Fruit fly (Drosophila melanogaster) whole organism, embryonic: ENCODE measurements around the gene Cpn.

Source experiments
- Atf3 ChIP-seq: fragments of 200-800 bp; sonication (Bioruptor generic); optimal IDR thresholded peaks from 3 replicates; lab custom pipeline; 2016; ENCODE audit warnings: missing biosample characterization, missing genetic modification characterization
- Atf6 ChIP-seq: fragments of 200-800 bp; sonication (Bioruptor generic); IDR thresholded peaks from 2 replicates; pipeline ENCODE4 v1.3.6; 2022; ENCODE audit warnings: missing biosample characterization, missing genetic modification characterization
- CG10274 ChIP-seq: fragments of 200-800 bp; sonication (Bioruptor generic); optimal IDR thresholded peaks from 3 replicates; lab custom pipeline; 2017; ENCODE audit warnings: missing biosample characterization, mild to moderate bottlenecking, missing genetic modification characterization
- CG10543 ChIP-seq: fragments of 200-800 bp; sonication (Bioruptor generic); optimal IDR thresholded peaks from 3 replicates; lab custom pipeline; 2017; ENCODE audit warnings: missing biosample characterization, mild to moderate bottlenecking, missing genetic modification characterization, moderate library complexity
- CG11456 ChIP-seq: fragments of 200-800 bp; sonication (Bioruptor generic); IDR thresholded peaks from 3 replicates; pipeline ENCODE4 v1.3.6; 2022; ENCODE audit warnings: missing biosample characterization, missing genetic modification characterization
- CG12071 ChIP-seq: fragments of 200-800 bp; sonication (Bioruptor generic); optimal IDR thresholded peaks from 3 replicates; lab custom pipeline; 2018; ENCODE audit warnings: missing biosample characterization, mild to moderate bottlenecking, missing genetic modification characterization
- CG12769 ChIP-seq: fragments of 200-800 bp; sonication (Bioruptor generic); optimal IDR thresholded peaks from 2 replicates; lab custom pipeline; 2019; ENCODE audit warnings: missing biosample characterization, mild to moderate bottlenecking, missing genetic modification characterization, moderate library complexity
- CG13287 ChIP-seq: fragments of 200-800 bp; sonication (Bioruptor generic); IDR thresholded peaks from 2 replicates; pipeline ENCODE4 v1.3.6; 2022; ENCODE audit warnings: missing biosample characterization, missing genetic modification characterization; ENCODE audit not compliant: partially characterized antibody
- CG15011 ChIP-seq: fragments of 200-800 bp; sonication (Bioruptor generic); optimal IDR thresholded peaks from 3 replicates; lab custom pipeline; 2018; ENCODE audit warnings: missing biosample characterization, mild to moderate bottlenecking, missing genetic modification characterization
- CG16813 ChIP-seq: fragments of 200-800 bp; sonication (Bioruptor generic); IDR thresholded peaks from 3 replicates; pipeline ENCODE4 v1.3.6; 2022; ENCODE audit warnings: missing biosample characterization, missing genetic modification characterization; ENCODE audit not compliant: partially characterized antibody
- CG1792 ChIP-seq: fragments of 200-800 bp; sonication (Bioruptor generic); optimal IDR thresholded peaks from 2 replicates; lab custom pipeline; 2016; ENCODE audit warnings: missing biosample characterization, missing genetic modification characterization
- CG18011 ChIP-seq: fragments of 200-800 bp; sonication (Bioruptor generic); optimal IDR thresholded peaks from 2 replicates; lab custom pipeline; 2017; ENCODE audit warnings: missing biosample characterization, missing genetic modification characterization, mild to moderate bottlenecking, moderate library complexity, missing genotype
- CG2129 ChIP-seq: fragments of 200-800 bp; sonication (Bioruptor generic); IDR thresholded peaks from 2 replicates; pipeline ENCODE4 v1.3.6; 2022; ENCODE audit warnings: missing biosample characterization, missing genetic modification characterization; ENCODE audit not compliant: partially characterized antibody
- CG32767 ChIP-seq: fragments of 200-800 bp; sonication (Bioruptor generic); IDR thresholded peaks from 2 replicates; pipeline ENCODE4 v1.3.6; 2022; ENCODE audit warnings: missing biosample characterization, missing genetic modification characterization
- CG43689 ChIP-seq: fragments of 200-800 bp; sonication (Bioruptor generic); IDR thresholded peaks from 2 replicates; pipeline ENCODE4 v1.3.6; 2022; ENCODE audit warnings: missing biosample characterization, missing genetic modification characterization
- CG5245 ChIP-seq: fragments of 200-800 bp; sonication (Bioruptor generic); optimal IDR thresholded peaks from 3 replicates; lab custom pipeline; 2016; ENCODE audit warnings: missing biosample characterization, missing genetic modification characterization
- CG6854 ChIP-seq: fragments of 200-800 bp; sonication (Bioruptor generic); optimal IDR thresholded peaks from 3 replicates; lab custom pipeline; 2017; ENCODE audit warnings: missing biosample characterization, mild to moderate bottlenecking, missing genetic modification characterization
- CG7372 ChIP-seq: fragments of 200-800 bp; sonication (Bioruptor generic); IDR thresholded peaks from 2 replicates; pipeline ENCODE4 v1.3.6; 2022; ENCODE audit warnings: missing biosample characterization, missing genetic modification characterization
- CG9797 ChIP-seq: fragments of 200-800 bp; sonication (Bioruptor generic); optimal IDR thresholded peaks from 3 replicates; lab custom pipeline; 2018; ENCODE audit warnings: missing biosample characterization, mild to moderate bottlenecking, missing genetic modification characterization
- CTCF ChIP-seq: fragments of 200-800 bp; sonication (Bioruptor generic); optimal IDR thresholded peaks from 2 replicates; lab custom pipeline; 2017; ENCODE audit warnings: missing biosample characterization, mild to moderate bottlenecking, missing genetic modification characterization, moderate library complexity
- Dbx ChIP-seq: fragments of 200-800 bp; sonication (Bioruptor generic); IDR thresholded peaks from 3 replicates; pipeline ENCODE4 v1.3.6; 2022; ENCODE audit warnings: missing biosample characterization, missing genetic modification characterization
- Deaf1 ChIP-seq: fragments of 200-800 bp; optimal IDR thresholded peaks from 3 replicates; lab custom pipeline; 2019; ENCODE audit warnings: missing biosample characterization, mild to moderate bottlenecking, missing genetic modification characterization, moderate library complexity
- Drgx ChIP-seq: fragments of 200-800 bp; sonication (Bioruptor generic); IDR thresholded peaks from 2 replicates; pipeline ENCODE4 v1.3.6; 2022; ENCODE audit warnings: missing biosample characterization, missing genetic modification characterization
- Ets65A ChIP-seq: fragments of 200-800 bp; sonication (Bioruptor generic); peaks from one replicate; lab custom pipeline; 2016; ENCODE audit warnings: missing biosample characterization, missing genetic modification characterization
- H2.0 ChIP-seq: fragments of 200-800 bp; sonication (Bioruptor generic); IDR thresholded peaks from 2 replicates; pipeline ENCODE4 v1.3.6; 2022; ENCODE audit warnings: missing biosample characterization, missing genetic modification characterization
- Hand ChIP-seq: fragments of 200-800 bp; sonication (Bioruptor generic); optimal IDR thresholded peaks from 2 replicates; lab custom pipeline; 2017; ENCODE audit warnings: mild to moderate bottlenecking, missing biosample characterization, missing genetic modification reagents, missing genetic modification characterization
- Nf-YC ChIP-seq: fragments of 200-800 bp; optimal IDR thresholded peaks from 3 replicates; lab custom pipeline; 2019; ENCODE audit warnings: missing biosample characterization, mild to moderate bottlenecking, missing genetic modification characterization, moderate library complexity
- Ptx1 ChIP-seq: fragments of 200-800 bp; sonication (Bioruptor generic); IDR thresholded peaks from 2 replicates; pipeline ENCODE4 v1.3.6; 2022; ENCODE audit warnings: missing biosample characterization, missing genetic modification characterization
- Ravus ChIP-seq: fragments of 200-800 bp; sonication (Bioruptor generic); IDR thresholded peaks from 2 replicates; pipeline ENCODE4 v1.3.6; 2022; ENCODE audit warnings: missing biosample characterization, missing genetic modification characterization
- Taf1 ChIP-seq: fragments of 200-800 bp; sonication (Bioruptor generic); IDR thresholded peaks from 2 replicates; pipeline ENCODE4 v1.3.6; 2022; ENCODE audit warnings: missing biosample characterization, missing genetic modification characterization
- Trl ChIP-seq, 3 experiments: fragments of >200 bp in 2 of 3; fragments of 200-800 bp in 1 of 3; sonication (Bioruptor generic) in 1 of 3; optimal IDR thresholded peaks; 2 replicates in 1 of 3; 3 replicates in 2 of 3; lab custom pipeline; 2016 to 2017; ENCODE audit warnings: missing biosample characterization in 1 of 3, missing genetic modification characterization in 1 of 3
- Vsx1 ChIP-seq: fragments of 200-800 bp; sonication (Bioruptor generic); optimal IDR thresholded peaks from 2 replicates; lab custom pipeline; 2017; ENCODE audit warnings: missing biosample characterization, mild to moderate bottlenecking, missing genetic modification characterization, missing genetic modification reagents
- al ChIP-seq: fragments of 200-800 bp; sonication (Bioruptor generic); IDR thresholded peaks from 2 replicates; pipeline ENCODE4 v1.3.6; 2022; ENCODE audit warnings: missing biosample characterization, missing genetic modification characterization
- dati ChIP-seq: fragments of 200-800 bp; sonication (Bioruptor generic); IDR thresholded peaks from 2 replicates; pipeline ENCODE4 v1.3.6; 2022; ENCODE audit warnings: missing biosample characterization, missing genetic modification characterization
- dm ChIP-seq: fragments of 200-800 bp; sonication (Bioruptor generic); optimal IDR thresholded peaks from 3 replicates; lab custom pipeline; 2016; ENCODE audit warnings: missing biosample characterization, missing genetic modification characterization
- ham ChIP-seq: fragments of 200-800 bp; sonication (Bioruptor generic); IDR thresholded peaks from 2 replicates; pipeline ENCODE4 v1.3.6; 2022; ENCODE audit warnings: missing biosample characterization, missing genetic modification characterization
- jing ChIP-seq: fragments of 200-800 bp; sonication (Bioruptor generic); optimal IDR thresholded peaks from 2 replicates; lab custom pipeline; 2018; ENCODE audit warnings: missing biosample characterization, mild to moderate bottlenecking, missing genetic modification characterization
- lmd ChIP-seq: fragments of 200-800 bp; sonication (Bioruptor generic); IDR thresholded peaks from 2 replicates; pipeline ENCODE4 v1.3.6; 2022; ENCODE audit warnings: missing biosample characterization, missing genetic modification characterization
- lola ChIP-seq, 3 experiments: fragments of >200 bp in 2 of 3; fragments of 200-800 bp in 1 of 3; sonication (Bioruptor generic) in 1 of 3; optimal IDR thresholded peaks; 2 replicates each; lab custom pipeline; 2017 to 2019; ENCODE audit warnings: missing biosample characterization in 3 of 3, missing genetic modification characterization in 3 of 3, mild to moderate bottlenecking in 1 of 3, moderate library complexity in 1 of 3
- nom ChIP-seq: fragments of 200-800 bp; sonication (Bioruptor generic); optimal IDR thresholded peaks from 2 replicates; lab custom pipeline; 2017; ENCODE audit warnings: missing biosample characterization, missing genetic modification characterization, mild to moderate bottlenecking, moderate library complexity, missing genetic modification reagents
- row ChIP-seq: fragments of 200-800 bp; sonication (Bioruptor generic); IDR thresholded peaks from 3 replicates; pipeline ENCODE4 v1.3.6; 2022; ENCODE audit warnings: missing biosample characterization, missing genetic modification characterization
- schlank ChIP-seq: fragments of 200-800 bp; sonication (Bioruptor generic); optimal IDR thresholded peaks from 2 replicates; lab custom pipeline; 2018; ENCODE audit warnings: missing biosample characterization, mild to moderate bottlenecking, missing genetic modification characterization
- vnd ChIP-seq: fragments of 200-800 bp; sonication (Bioruptor generic); IDR thresholded peaks from 3 replicates; pipeline ENCODE4 v1.3.6; 2022; ENCODE audit warnings: missing biosample characterization, missing genetic modification characterization; ENCODE audit not compliant: partially characterized antibody
- yki ChIP-seq: fragments of >200 bp; optimal IDR thresholded peaks from 3 replicates; lab custom pipeline; 2018
- z ChIP-seq: fragments of 200-800 bp; sonication (Bioruptor generic); IDR thresholded peaks from 3 replicates; pipeline ENCODE4 v1.3.6; 2022; ENCODE audit warnings: missing biosample characterization, missing genetic modification characterization
- zen ChIP-seq: fragments of 200-800 bp; sonication (Bioruptor generic); optimal IDR thresholded peaks from 3 replicates; lab custom pipeline; 2018; ENCODE audit warnings: missing biosample characterization, mild to moderate bottlenecking, missing genetic modification characterization, moderate library complexity

Gene Cpn

dm6 chr3R:12196100-12196499 lies 30.1 kb upstream of the Cpn start:
- peak; percentile 50 for TF ChIP-seq dm (GFP tag; lab: Kevin White, UChicago)
- TF ChIP-seq row (GFP tag; lab: Robert Waterston, UW): 0 out of 3 replicates have a peak, but pooled peaks have one; percentile 13
- no peak for TF ChIP-seq lola (GFP tag; optimal IDR thresholded peaks at IDR 0.05; lab: Kevin White, UChicago)
- no peak for TF ChIP-seq CG43689 (GFP tag; lab: Robert Waterston, UW)
- TF ChIP-seq Drgx (GFP tag; lab: Robert Waterston, UW): peak; percentile 43; the same call in 1 of the 2 replicates
- TF ChIP-seq CG11456 (GFP tag; lab: Robert Waterston, UW): 0 out of 3 replicates have a peak, but pooled peaks have one; percentile 19
- TF ChIP-seq, all 482 proteins: peak for 4

dm6 chr3R:12194911-12195310 lies 28.9 kb upstream of the Cpn start, which contains the start of the genes eIF3d2 and CG43450:
eIF3d2 (minus strand) TSS chr3R:12195011.
CG43450 (plus strand) TSS chr3R:12195294.
- TF ChIP-seq z (GFP tag; lab: Robert Waterston, UW) (no peak), Dbx (no peak), CG15011 (no peak), Atf6 (GFP tag; lab: Robert Waterston, UW) (no peak), yki (lab: Kevin White, UChicago) (no peak), CG5245 (GFP tag; lab: Kevin White, UChicago) (no peak), CG10543 (GFP tag; lab: Kevin White, UChicago) (no peak), CG2129 (GFP tag; lab: Robert Waterston, UW) (no peak), dati (GFP tag; lab: Robert Waterston, UW) (no peak), CG6854 (GFP tag; lab: Kevin White, UChicago) (no peak), CG18011 (GFP tag; lab: Kevin White, UChicago) (no peak), lmd (GFP tag; lab: Robert Waterston, UW) (no peak), CG10274 (GFP tag; lab: Kevin White, UChicago) (no peak)

- TF ChIP-seq Ravus (no peak), CG9797 (GFP tag; lab: Kevin White, UChicago) (no peak), CG12071 (GFP tag; lab: Kevin White, UChicago) (no peak), CG1792 (GFP tag; lab: Kevin White, UChicago) (no peak), schlank (no peak), H2.0 (GFP tag; lab: Robert Waterston, UW) (no peak), Nf-YC (no peak), CG12769 (tag; lab: Kevin White, UChicago) (no peak), Vsx1 (GFP tag; lab: Kevin White, UChicago) (no peak), CG13287 (no peak)
Measured at dm6 chr3R:12185615-12186014, 19.6 kb upstream of the Cpn start.

- TF ChIP-seq CG13287 (no peak), Ptx1 (GFP tag; lab: Robert Waterston, UW) (0 out of 2 replicates have a peak, but pooled peaks have one; percentile 10), zen (tag; lab: Kevin White, UChicago) (peak; percentile 5)
Measured at dm6 chr3R:12168348-12168747, 2.4 kb upstream of the Cpn start.

- TF ChIP-seq vnd (GFP tag; lab: Robert Waterston, UW) (no peak), Deaf1 (tag; lab: Kevin White, UChicago) (peak; percentile 84), Atf3 (GFP tag; lab: Kevin White, UChicago) (no peak), ham (GFP tag; lab: Robert Waterston, UW) (no peak), Taf1 (GFP tag; lab: Robert Waterston, UW) (no peak), al (no peak), nom (GFP tag; lab: Kevin White, UChicago) (no peak), CG16813 (GFP tag; lab: Robert Waterston, UW) (no peak), Hand (GFP tag; lab: Kevin White, UChicago) (no peak), CG32767 (no peak), jing (GFP tag; lab: Kevin White, UChicago) (no peak), CTCF (GFP tag; lab: Kevin White, UChicago) (no peak), Ets65A (peak; percentile 9), Trl (optimal IDR thresholded peaks at IDR 0.05; lab: Kevin White, UChicago) (no peak), Trl (GFP tag; optimal IDR thresholded peaks at IDR 0.05; lab: Kevin White, UChicago) (no peak), CG7372 (GFP tag; lab: Robert Waterston, UW) (0 out of 2 replicates have a peak, but pooled peaks have one; percentile 16)
Measured at dm6 chr3R:12158495-12158894, 7.5 kb downstream of the Cpn start, which contains the start of gene dpr15. dpr15 (minus strand) TSS chr3R:12158595.
